Worm (Caenorhabditis elegans) whole organism, L1 larva: ENCODE data around the gene C04C11.25.

Source experiments
- hlh-4 ChIP-seq: sonication (generic microtip); optimal IDR thresholded peaks from 2 replicates; lab custom pipeline; 2016; ENCODE audit warnings: mild to moderate bottlenecking, missing genetic modification characterization, missing compliant biosample characterization
- nhr-71 ChIP-seq: sonication (generic microtip); optimal IDR thresholded peaks from 2 replicates; lab custom pipeline; 2016; ENCODE audit warnings: mild to moderate bottlenecking, missing genetic modification characterization, moderate library complexity, missing compliant biosample characterization
- nhr-84 ChIP-seq: sonication (generic microtip); optimal IDR thresholded peaks from 2 replicates; lab custom pipeline; 2017; ENCODE audit warnings: missing biosample characterization, missing genetic modification characterization
- nhr-85 ChIP-seq: sonication (generic microtip); peaks from one replicate; lab custom pipeline; 2016; ENCODE audit warnings: missing genetic modification characterization, inconsistent platforms, missing compliant biosample characterization

The C04C11.25 gene

ce11 chrX:13968292-13968691, 47.0 kb downstream of the C04C11.25 start, which contains the start of gene pqn-39:
pqn-39 (minus strand) TSS chrX:13968676.
- TF ChIP-seq hlh-4 (no peak), nhr-85 (tag; lab: Kevin White, UChicago) (peak; percentile 61), nhr-71 (tag; lab: Kevin White, UChicago) (no peak), nhr-84 (tag; lab: Kevin White, UChicago) (no peak)
